Worm (Caenorhabditis elegans): ENCODE results near the gene alh-13.

Gene alh-13

DNA sequence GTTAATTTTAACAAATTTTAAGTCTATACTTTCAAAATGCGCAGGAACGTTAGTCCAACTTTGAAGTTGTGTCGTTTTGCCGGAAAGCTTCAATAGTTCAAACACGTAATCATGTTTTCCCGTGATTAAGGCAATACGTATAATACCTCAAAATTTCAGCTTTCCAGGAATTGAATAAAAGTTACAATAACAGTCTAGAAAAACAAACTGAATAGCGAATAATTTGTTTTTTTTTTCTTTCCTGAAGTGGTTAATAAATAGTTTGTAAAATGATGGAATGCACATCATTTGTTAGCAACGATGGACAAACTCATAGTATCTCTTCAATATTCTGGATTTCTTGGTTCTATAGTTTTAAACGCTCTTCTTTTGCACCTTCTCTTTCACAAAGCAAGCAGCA is 7.8 kb downstream of the alh-13 start, which contains the start of gene str-123:
Gene str-123, plus strand, starts transcription at position 301 of the 400 bp plus-strand sequence.
- TF ChIP-seq him-1 (tag; optimal IDR thresholded peaks at IDR 0.05) (no peak), W03F9.2 (tag; optimal IDR thresholded peaks at IDR 0.05) (no peak), dao-5 (tag; optimal IDR thresholded peaks at IDR 0.05) (no peak)

ce11 chrX:12792554-12792953 is 10.4 kb downstream of the alh-13 start, which contains the start of gene abf-5:
TSS of gene abf-5 (plus strand) at chrX:12792854.
- no peak for TF ChIP-seq dao-5 (tag; optimal IDR thresholded peaks at IDR 0.05)
- no peak for TF ChIP-seq W03F9.2 (tag; optimal IDR thresholded peaks at IDR 0.05)
- TF ChIP-seq him-1 (tag; optimal IDR thresholded peaks at IDR 0.05), result no peak

- TF ChIP-seq dao-5 (tag; optimal IDR thresholded peaks at IDR 0.05) (no peak), him-1 (tag; optimal IDR thresholded peaks at IDR 0.05) (no peak), W03F9.2 (tag; optimal IDR thresholded peaks at IDR 0.05) (no peak)
Measured at ce11 chrX:12793075-12793474, 10.9 kb downstream of the alh-13 start.

DNA sequence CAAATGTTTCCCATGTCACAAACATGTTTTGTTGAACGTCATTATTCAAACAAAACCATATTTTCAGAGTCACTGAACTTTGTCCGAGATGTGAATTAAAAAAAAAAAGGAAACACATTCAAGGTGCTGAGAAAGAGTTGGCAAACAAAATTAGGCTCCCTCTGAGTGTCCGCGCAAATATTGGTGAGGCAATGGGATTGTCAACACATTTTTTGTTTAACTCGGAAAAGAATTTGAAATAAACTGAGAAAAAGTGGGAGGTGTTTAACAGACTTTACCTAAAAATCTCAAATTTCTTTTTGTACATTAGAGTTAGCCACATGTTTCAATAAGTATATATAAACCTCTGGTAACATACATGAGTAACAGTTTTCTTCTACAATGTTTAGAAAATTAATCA is 11.6 kb downstream of the alh-13 start, which contains the start of gene abf-6:
Gene abf-6, plus strand, starts transcription at position 323 of the 400 bp plus-strand sequence.
- TF ChIP-seq dao-5 (tag; optimal IDR thresholded peaks at IDR 0.05) (no peak), W03F9.2 (tag; optimal IDR thresholded peaks at IDR 0.05) (no peak), him-1 (tag; optimal IDR thresholded peaks at IDR 0.05) (no peak)

ce11 chrX:12799831-12800230 is 17.6 kb downstream of the alh-13 start:
- no peak for TF ChIP-seq him-1 (tag; optimal IDR thresholded peaks at IDR 0.05)
- no peak for TF ChIP-seq dao-5 (tag; optimal IDR thresholded peaks at IDR 0.05)
- no peak for TF ChIP-seq W03F9.2 (tag; optimal IDR thresholded peaks at IDR 0.05)

DNA sequence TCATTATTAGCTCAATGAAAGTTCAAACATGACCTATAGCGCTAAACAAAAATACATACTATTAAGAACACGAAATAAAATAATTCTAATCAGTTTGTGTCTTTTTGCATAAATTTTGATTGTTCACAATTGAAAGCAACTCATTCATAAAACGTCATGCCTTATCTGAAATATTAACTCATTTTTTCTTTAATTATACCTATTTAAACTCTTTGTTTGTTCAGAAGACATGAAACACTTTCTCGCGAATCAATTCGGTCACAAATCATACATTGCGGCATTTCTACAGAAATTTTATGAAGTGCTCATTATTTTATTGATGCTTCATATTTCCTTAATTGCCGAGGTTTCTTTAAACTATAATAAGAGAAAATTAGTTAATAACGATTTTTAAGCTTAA is 24.7 kb downstream of the alh-13 start:
- TF ChIP-seq W03F9.2 (tag; optimal IDR thresholded peaks at IDR 0.05) (no peak), dao-5 (tag; optimal IDR thresholded peaks at IDR 0.05) (no peak), him-1 (tag; optimal IDR thresholded peaks at IDR 0.05) (no peak)

DNA sequence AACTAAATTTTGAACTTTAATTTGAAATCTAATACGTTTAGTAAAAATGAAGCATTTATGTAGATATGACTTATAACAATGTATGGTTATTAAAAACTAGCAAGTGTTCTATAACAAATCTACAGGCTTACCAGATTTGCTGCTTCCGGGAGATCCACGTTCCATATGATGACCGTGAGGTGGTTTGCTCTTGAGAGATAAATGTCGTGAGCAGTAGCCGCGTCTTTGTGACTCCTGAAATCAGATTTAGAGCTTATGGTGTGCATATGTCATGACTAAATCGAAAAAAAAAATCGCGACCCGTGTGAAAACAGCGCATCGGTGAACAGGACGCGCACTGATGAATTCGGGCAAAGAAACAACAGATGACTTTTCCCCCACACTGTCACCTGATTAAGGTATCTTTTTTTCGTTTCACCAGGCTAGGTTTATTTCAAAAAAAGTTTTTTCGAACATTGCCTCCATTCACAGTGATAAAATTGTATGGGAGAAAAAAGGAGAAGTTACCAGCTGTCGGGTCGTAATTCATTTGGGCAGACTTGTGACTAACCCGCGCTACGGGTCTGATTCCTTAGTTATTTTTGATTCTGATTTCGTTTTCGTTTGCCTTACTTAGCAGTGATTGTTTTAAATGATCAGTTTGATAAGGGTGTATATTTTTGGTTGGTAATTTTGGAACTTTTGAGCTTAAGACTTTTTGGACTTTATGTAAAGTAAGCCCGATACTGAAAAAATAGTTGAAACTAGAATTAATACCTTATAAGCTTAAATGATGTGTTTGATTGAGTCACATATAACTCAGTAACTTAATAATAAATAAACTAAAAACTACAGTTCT is 26.1 kb downstream of the alh-13 start, which contains the start of gene nhr-27:
Gene nhr-27, minus strand, starts transcription at position 234 of the 838 bp plus-strand sequence.
- TF ChIP-seq W03F9.2 (tag; optimal IDR thresholded peaks at IDR 0.05), result no peak
- TF ChIP-seq him-1 (tag; optimal IDR thresholded peaks at IDR 0.05), result no peak
- no peak for TF ChIP-seq dao-5 (tag; optimal IDR thresholded peaks at IDR 0.05)

ce11 chrX:12813539-12813938 is 31.3 kb downstream of the alh-13 start, which contains the start of gene gei-3:
TSS of gene gei-3 (minus strand) at chrX:12813639.
- TF ChIP-seq dao-5 (tag; optimal IDR thresholded peaks at IDR 0.05), result no peak
- TF ChIP-seq W03F9.2 (tag; optimal IDR thresholded peaks at IDR 0.05), result no peak
- no peak for TF ChIP-seq him-1 (tag; optimal IDR thresholded peaks at IDR 0.05)

- TF ChIP-seq W03F9.2 (tag; optimal IDR thresholded peaks at IDR 0.05), result no peak
- no peak for TF ChIP-seq him-1 (tag; optimal IDR thresholded peaks at IDR 0.05)
- no peak for TF ChIP-seq dao-5 (tag; optimal IDR thresholded peaks at IDR 0.05)
Measured at ce11 chrX:12815367-12815766, 33.2 kb downstream of the alh-13 start.

DNA sequence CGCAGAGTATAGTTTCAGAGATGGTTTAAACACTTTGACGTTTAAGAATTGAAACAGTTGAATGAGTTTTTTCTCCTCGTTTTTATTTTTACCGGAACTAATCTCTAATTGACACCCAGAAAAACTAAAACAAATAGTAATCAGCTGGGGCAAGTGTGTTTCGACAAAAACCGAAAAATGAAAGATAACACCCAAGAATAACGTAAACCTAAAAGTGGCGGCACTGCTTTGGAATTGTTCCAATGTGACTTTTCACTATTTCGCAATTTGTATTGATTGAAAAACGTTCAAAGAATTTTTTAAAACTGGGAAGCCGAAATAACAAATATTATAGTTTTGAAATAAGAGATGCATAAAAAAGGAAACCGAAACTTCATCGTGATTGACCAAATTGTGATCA is 36.6 kb downstream of the alh-13 start:
- TF ChIP-seq W03F9.2 (tag; optimal IDR thresholded peaks at IDR 0.05) (no peak), him-1 (tag; optimal IDR thresholded peaks at IDR 0.05) (no peak), dao-5 (tag; optimal IDR thresholded peaks at IDR 0.05) (no peak)

DNA sequence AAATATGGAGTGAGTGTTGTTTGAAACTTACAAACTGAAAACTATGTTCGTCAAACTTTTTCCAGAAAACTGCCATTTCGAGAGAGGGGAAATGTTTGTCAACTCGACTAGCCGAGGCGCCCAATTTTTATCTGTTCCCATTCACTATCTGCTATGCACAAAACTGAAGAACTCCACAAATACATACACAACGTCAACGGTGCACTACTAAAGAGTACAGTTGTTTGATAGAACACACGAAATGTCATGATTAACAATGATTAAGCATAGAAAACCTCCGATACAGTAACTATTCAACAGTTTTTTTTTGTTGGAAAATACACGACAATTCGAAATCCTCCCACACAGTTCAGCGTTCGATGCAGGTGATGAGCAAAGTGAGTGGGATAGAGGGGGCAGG is 37.3 kb downstream of the alh-13 start:
- no peak for TF ChIP-seq him-1 (tag; optimal IDR thresholded peaks at IDR 0.05)
- no peak for TF ChIP-seq dao-5 (tag; optimal IDR thresholded peaks at IDR 0.05)
- no peak for TF ChIP-seq W03F9.2 (tag; optimal IDR thresholded peaks at IDR 0.05)

DNA sequence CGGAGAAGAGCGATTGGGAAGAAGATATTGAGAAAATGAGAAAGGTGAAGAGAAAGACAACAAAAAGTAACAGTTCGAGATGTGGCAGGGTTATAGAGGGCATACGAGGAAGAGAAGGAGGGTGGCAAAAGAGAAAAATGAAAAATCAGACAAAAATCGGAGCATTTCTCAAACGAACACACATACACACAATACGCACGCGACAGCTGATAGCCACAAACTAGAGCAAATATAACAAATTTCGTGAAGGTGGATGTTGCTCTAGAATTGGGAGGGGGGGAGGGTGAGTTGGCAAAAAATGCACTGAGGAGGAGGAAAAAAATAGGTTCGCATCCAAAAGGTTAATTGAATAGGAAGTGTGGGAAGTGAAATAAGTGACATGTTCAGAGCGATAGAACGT is 43.0 kb downstream of the alh-13 start:
- TF ChIP-seq W03F9.2 (tag; optimal IDR thresholded peaks at IDR 0.05) (no peak), dao-5 (tag; optimal IDR thresholded peaks at IDR 0.05) (no peak), him-1 (tag; optimal IDR thresholded peaks at IDR 0.05) (no peak)

- no peak for TF ChIP-seq him-1 (tag; optimal IDR thresholded peaks at IDR 0.05)
- no peak for TF ChIP-seq dao-5 (tag; optimal IDR thresholded peaks at IDR 0.05)
- TF ChIP-seq W03F9.2 (tag; optimal IDR thresholded peaks at IDR 0.05), result no peak
Measured at ce11 chrX:12826782-12827181, 44.6 kb downstream of the alh-13 start.

DNA sequence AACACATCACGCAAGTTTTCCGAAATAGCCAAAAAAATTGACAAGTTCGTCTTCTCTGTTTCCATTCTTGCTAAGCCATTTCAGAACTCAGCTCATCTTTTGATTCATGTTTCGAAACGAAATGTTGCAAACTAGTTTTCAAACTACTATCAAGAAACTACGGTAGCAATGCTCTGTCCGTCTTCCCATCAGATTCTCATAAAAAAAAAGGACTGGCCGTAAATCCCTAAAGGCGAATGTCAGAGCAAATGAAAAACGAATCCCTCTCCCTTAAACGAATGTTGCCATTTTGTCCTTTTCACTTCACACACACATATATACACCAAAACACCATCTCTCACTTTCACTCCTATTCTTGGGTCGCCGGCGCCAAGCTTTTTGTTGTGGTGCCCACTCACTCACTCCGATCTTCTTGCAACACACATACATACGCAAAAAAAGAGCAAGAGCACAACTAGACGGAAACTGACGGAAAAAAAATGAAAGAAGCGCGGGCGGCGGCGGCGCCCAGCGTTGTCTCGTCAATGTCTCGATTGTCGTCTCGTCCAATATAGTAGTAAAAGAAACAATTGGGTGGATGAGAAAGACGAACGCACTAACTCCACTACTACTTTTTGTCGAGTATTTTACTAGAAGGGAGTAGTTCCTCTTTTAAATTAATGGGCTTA is 45.7 kb downstream of the alh-13 start:
- TF ChIP-seq him-1 (tag; optimal IDR thresholded peaks at IDR 0.05), result peak; percentile 25
- TF ChIP-seq W03F9.2 (tag; optimal IDR thresholded peaks at IDR 0.05), result no peak
